Fruit fly (Drosophila melanogaster) whole organism, embryonic: ENCODE measurements around the gene Rad60.

ENCODE experiments used
- Antp ChIP-seq: fragments of 200-800 bp; sonication (Bioruptor generic); optimal IDR thresholded peaks from 3 replicates; lab custom pipeline; 2016; ENCODE audit warnings: missing biosample characterization, missing genetic modification characterization
- C15 ChIP-seq: fragments of 200-800 bp; sonication (Bioruptor generic); IDR thresholded peaks from 3 replicates; pipeline ENCODE4 v1.3.6; 2022; ENCODE audit warnings: missing biosample characterization, missing genetic modification characterization
- CG10147 ChIP-seq: fragments of 200-800 bp; sonication (Bioruptor generic); optimal IDR thresholded peaks from 2 replicates; lab custom pipeline; 2019; ENCODE audit warnings: missing biosample characterization, mild to moderate bottlenecking, missing genetic modification characterization, moderate library complexity
- CG10431 ChIP-seq: fragments of 200-800 bp; sonication (Bioruptor generic); optimal IDR thresholded peaks from 3 replicates; lab custom pipeline; 2018; ENCODE audit warnings: missing biosample characterization, mild to moderate bottlenecking, missing genetic modification characterization
- CG10565 ChIP-seq: fragments of 200-800 bp; sonication (Bioruptor generic); optimal IDR thresholded peaks from 3 replicates; lab custom pipeline; 2016; ENCODE audit warnings: missing biosample characterization, mild to moderate bottlenecking, missing genetic modification characterization
- CG11093 ChIP-seq: fragments of 200-800 bp; sonication (Bioruptor generic); IDR thresholded peaks from 3 replicates; pipeline ENCODE4 v1.3.6; 2022; ENCODE audit warnings: missing biosample characterization, missing genetic modification characterization
- CG12236 ChIP-seq: fragments of 200-800 bp; sonication (Bioruptor generic); optimal IDR thresholded peaks from 2 replicates; lab custom pipeline; 2016; ENCODE audit warnings: missing biosample characterization, missing genetic modification characterization
- CG12744 ChIP-seq: fragments of 200-800 bp; sonication (Bioruptor generic); optimal IDR thresholded peaks from 2 replicates; lab custom pipeline; 2016; ENCODE audit warnings: missing biosample characterization, missing genetic modification characterization
- CG13424 ChIP-seq: fragments of 200-800 bp; sonication (Bioruptor generic); optimal IDR thresholded peaks from 2 replicates; lab custom pipeline; 2019; ENCODE audit warnings: missing biosample characterization, mild to moderate bottlenecking, missing genetic modification characterization, moderate library complexity
- CG15073 ChIP-seq: fragments of 200-800 bp; sonication (Bioruptor generic); optimal IDR thresholded peaks from 2 replicates; lab custom pipeline; 2016; ENCODE audit warnings: missing biosample characterization, missing genetic modification characterization
- CG17186 ChIP-seq: fragments of 200-800 bp; sonication (Bioruptor generic); optimal IDR thresholded peaks from 3 replicates; lab custom pipeline; 2017; ENCODE audit warnings: missing biosample characterization, missing genetic modification reagents, missing genetic modification characterization
- CG31224 ChIP-seq: fragments of 200-800 bp; sonication (Bioruptor generic); IDR thresholded peaks from 2 replicates; pipeline ENCODE4 v1.3.6; 2022; ENCODE audit warnings: missing biosample characterization, missing genetic modification characterization
- CG32767 ChIP-seq: fragments of 200-800 bp; sonication (Bioruptor generic); IDR thresholded peaks from 2 replicates; pipeline ENCODE4 v1.3.6; 2022; ENCODE audit warnings: missing biosample characterization, missing genetic modification characterization
- CG33213 ChIP-seq: fragments of 200-800 bp; sonication (Bioruptor generic); optimal IDR thresholded peaks from 3 replicates; lab custom pipeline; 2016; ENCODE audit warnings: missing biosample characterization, missing genetic modification characterization
- CG3407 ChIP-seq: fragments of 200-800 bp; sonication (Bioruptor generic); optimal IDR thresholded peaks from 2 replicates; lab custom pipeline; 2018; ENCODE audit warnings: missing biosample characterization, mild to moderate bottlenecking, missing genetic modification characterization
- CG4730 ChIP-seq: fragments of 200-800 bp; sonication (Bioruptor generic); IDR thresholded peaks from 2 replicates; pipeline ENCODE4 v1.3.6; 2022; ENCODE audit warnings: missing biosample characterization, missing genetic modification characterization
- CG5180 ChIP-seq: fragments of 200-800 bp; sonication (Bioruptor generic); optimal IDR thresholded peaks from 3 replicates; lab custom pipeline; 2017; ENCODE audit warnings: missing biosample characterization, missing genetic modification characterization, mild to moderate bottlenecking, moderate library complexity, missing genetic modification reagents
- CG6813 ChIP-seq: fragments of 200-800 bp; sonication (Bioruptor generic); optimal IDR thresholded peaks from 2 replicates; lab custom pipeline; 2017; ENCODE audit warnings: missing biosample characterization, missing genetic modification characterization, mild to moderate bottlenecking, moderate library complexity, missing genetic modification reagents
- CG8281 ChIP-seq: fragments of 200-800 bp; sonication (Bioruptor generic); optimal IDR thresholded peaks from 2 replicates; lab custom pipeline; 2018; ENCODE audit warnings: missing biosample characterization, mild to moderate bottlenecking, missing genetic modification characterization, moderate library complexity
- CG8290 ChIP-seq, 3 experiments: fragments of 200-800 bp; sonication (Bioruptor generic); optimal IDR thresholded peaks; 2 replicates each; lab custom pipeline; 2016 to 2019; ENCODE audit warnings: missing biosample characterization in 3 of 3, missing genetic modification characterization in 3 of 3, mild to moderate bottlenecking in 2 of 3, moderate library complexity in 1 of 3
- CG8765 ChIP-seq: fragments of 200-800 bp; sonication (Bioruptor generic); IDR thresholded peaks from 2 replicates; pipeline ENCODE4 v1.3.6; 2022; ENCODE audit warnings: missing biosample characterization, missing genetic modification characterization
- CG9876 ChIP-seq: fragments of 200-800 bp; sonication (Bioruptor generic); optimal IDR thresholded peaks from 2 replicates; lab custom pipeline; 2016; ENCODE audit warnings: missing biosample characterization, missing genetic modification characterization
- Dfd ChIP-seq, 2 experiments: fragments of >200 bp; optimal IDR thresholded peaks; 2 replicates each; lab custom pipeline; 2017; ENCODE audit warnings: missing biosample characterization in 2 of 2, missing genetic modification characterization in 2 of 2
- Doc2 ChIP-seq: fragments of 200-800 bp; sonication (Bioruptor generic); IDR thresholded peaks from 2 replicates; pipeline ENCODE4 v1.3.6; 2022; ENCODE audit warnings: missing biosample characterization, missing genetic modification characterization
- E2f1 ChIP-seq: fragments of 200-800 bp; sonication (Bioruptor generic); IDR thresholded peaks from 2 replicates; pipeline ENCODE4 v1.3.6; 2022; ENCODE audit warnings: missing biosample characterization, missing genetic modification characterization
- ERR ChIP-seq: fragments of 200-800 bp; sonication (Bioruptor generic); optimal IDR thresholded peaks from 2 replicates; lab custom pipeline; 2016; ENCODE audit warnings: missing biosample characterization, missing genetic modification characterization
- Eip74EF ChIP-seq, 2 experiments: fragments of 200-800 bp in 1 of 2; fragments of >200 bp in 1 of 2; sonication (Bioruptor generic) in 1 of 2; optimal IDR thresholded peaks; 2 replicates each; lab custom pipeline; 2017 to 2019; ENCODE audit warnings: missing biosample characterization in 2 of 2, missing genetic modification characterization in 2 of 2, mild to moderate bottlenecking in 1 of 2, moderate library complexity in 1 of 2
- Fer2 ChIP-seq: fragments of 200-800 bp; sonication (Bioruptor generic); optimal IDR thresholded peaks from 2 replicates; lab custom pipeline; 2018; ENCODE audit warnings: missing biosample characterization, mild to moderate bottlenecking, missing genetic modification characterization, moderate library complexity
- Fer3 ChIP-seq: fragments of 200-800 bp; sonication (Bioruptor generic); optimal IDR thresholded peaks from 2 replicates; lab custom pipeline; 2018; ENCODE audit warnings: missing biosample characterization, mild to moderate bottlenecking, missing genetic modification characterization, moderate library complexity
- HLH3B ChIP-seq: fragments of 200-800 bp; sonication (Bioruptor generic); IDR thresholded peaks from 2 replicates; pipeline ENCODE4 v1.3.6; 2022; ENCODE audit warnings: missing biosample characterization, missing genetic modification characterization
- Lim3 ChIP-seq: fragments of 200-800 bp; sonication (Bioruptor generic); IDR thresholded peaks from 2 replicates; pipeline ENCODE4 v1.3.6; 2022; ENCODE audit warnings: missing biosample characterization, missing genetic modification characterization
- Lpt ChIP-seq: fragments of >200 bp; optimal IDR thresholded peaks from 2 replicates; lab custom pipeline; 2018; ENCODE audit warnings: missing biosample characterization, missing genetic modification characterization
- Nf-YA ChIP-seq: fragments of 200-800 bp; sonication (Bioruptor generic); IDR thresholded peaks from 2 replicates; pipeline ENCODE4 v1.3.6; 2022; ENCODE audit warnings: missing biosample characterization, missing genetic modification characterization
- Oaz ChIP-seq: fragments of 200-800 bp; sonication (Bioruptor generic); IDR thresholded peaks from 2 replicates; pipeline ENCODE4 v1.3.6; 2022; ENCODE audit warnings: missing biosample characterization, missing genetic modification characterization
- Rfx ChIP-seq: fragments of 200-800 bp; sonication (Bioruptor generic); IDR thresholded peaks from 2 replicates; pipeline ENCODE4 v1.3.6; 2022; ENCODE audit warnings: missing biosample characterization, missing genetic modification characterization
- Sox100B ChIP-seq: fragments of 200-800 bp; sonication (Bioruptor generic); optimal IDR thresholded peaks from 3 replicates; lab custom pipeline; 2018; ENCODE audit warnings: missing biosample characterization, mild to moderate bottlenecking, missing genetic modification characterization
- Ssrp ChIP-seq: fragments of 200-800 bp; sonication (Bioruptor generic); optimal IDR thresholded peaks from 2 replicates; lab custom pipeline; 2018; ENCODE audit warnings: missing biosample characterization, mild to moderate bottlenecking, missing genetic modification characterization, moderate library complexity
- Taf1 ChIP-seq: fragments of 200-800 bp; sonication (Bioruptor generic); IDR thresholded peaks from 2 replicates; pipeline ENCODE4 v1.3.6; 2022; ENCODE audit warnings: missing biosample characterization, missing genetic modification characterization
- Usf ChIP-seq: fragments of 200-800 bp; sonication (Bioruptor generic); optimal IDR thresholded peaks from 2 replicates; lab custom pipeline; 2017; ENCODE audit warnings: missing genotype, missing biosample characterization, missing genetic modification characterization
- ato ChIP-seq: fragments of 200-800 bp; sonication (Bioruptor generic); IDR thresholded peaks from 2 replicates; pipeline ENCODE4 v1.3.6; 2022; ENCODE audit warnings: missing biosample characterization, missing genetic modification characterization; ENCODE audit not compliant: partially characterized antibody
- bbx ChIP-seq: fragments of 200-800 bp; sonication (Bioruptor generic); IDR thresholded peaks from 2 replicates; pipeline ENCODE4 v1.3.6; 2022; ENCODE audit warnings: missing biosample characterization, missing genetic modification characterization; ENCODE audit not compliant: partially characterized antibody
- btn ChIP-seq: fragments of 200-800 bp; sonication (Bioruptor generic); optimal IDR thresholded peaks from 2 replicates; lab custom pipeline; 2016; ENCODE audit warnings: missing biosample characterization, missing genetic modification characterization
- crol ChIP-seq: fragments of 200-800 bp; sonication (Bioruptor generic); IDR thresholded peaks from 2 replicates; pipeline ENCODE4 v1.3.6; 2022; ENCODE audit warnings: missing biosample characterization, missing genetic modification characterization
- ems ChIP-seq: fragments of 200-800 bp; sonication (Bioruptor generic); optimal IDR thresholded peaks from 3 replicates; lab custom pipeline; 2016; ENCODE audit warnings: missing biosample characterization, missing genetic modification characterization
- jigr1 ChIP-seq: fragments of 200-800 bp; sonication (Bioruptor generic); IDR thresholded peaks from 3 replicates; pipeline ENCODE4 v1.3.6; 2022; ENCODE audit warnings: missing biosample characterization, missing genetic modification characterization
- lilli ChIP-seq: fragments of 200-800 bp; sonication (Bioruptor generic); optimal IDR thresholded peaks from 3 replicates; lab custom pipeline; 2016; ENCODE audit warnings: missing biosample characterization, missing genetic modification characterization
- lov ChIP-seq, 2 experiments: fragments of 200-800 bp in 1 of 2; fragments of >200 bp in 1 of 2; sonication (Bioruptor generic) in 1 of 2; IDR thresholded peaks in 1 of 2; optimal IDR thresholded peaks in 1 of 2; 2 replicates in 1 of 2; 3 replicates in 1 of 2; pipeline versions ENCODE4 v1.3.6 to Lab custom; 2017 to 2022; ENCODE audit warnings: missing biosample characterization in 1 of 2, missing genetic modification characterization in 1 of 2
- slbo ChIP-seq: fragments of 200-800 bp; sonication (Bioruptor generic); IDR thresholded peaks from 2 replicates; pipeline ENCODE4 v1.3.6; 2022; ENCODE audit warnings: missing biosample characterization, missing genetic modification characterization
- stc ChIP-seq: fragments of 200-800 bp; sonication (Bioruptor generic); IDR thresholded peaks from 2 replicates; pipeline ENCODE4 v1.3.6; 2022; ENCODE audit warnings: missing biosample characterization, missing genetic modification characterization
- tup ChIP-seq: fragments of 200-800 bp; sonication (Bioruptor generic); optimal IDR thresholded peaks from 2 replicates; lab custom pipeline; 2016; ENCODE audit warnings: missing biosample characterization, mild to moderate bottlenecking, missing genetic modification characterization, moderate library complexity

Gene Rad60

dm6 chr3R:23251256-23251655 is at the start of gene Rad60, which contains the start of gene EloA (continued):
- TF ChIP-seq Doc2 (GFP tag; lab: Robert Waterston, UW) (no peak), CG8765 (GFP tag; lab: Robert Waterston, UW) (peak; percentile 42), Lim3 (GFP tag; lab: Robert Waterston, UW) (no peak), CG10431 (GFP tag; lab: Kevin White, UChicago) (peak; percentile 50), CG11093 (0 out of 3 replicates have a peak, but pooled peaks have one; percentile 14), ems (GFP tag; lab: Kevin White, UChicago) (peak; percentile 83), Fer2 (tag; lab: Kevin White, UChicago) (peak; percentile 25), Oaz (GFP tag; lab: Robert Waterston, UW) (no peak), CG15073 (GFP tag; lab: Kevin White, UChicago) (no peak), CG12236 (GFP tag; lab: Kevin White, UChicago) (peak; percentile 64), ato (peak; percentile 64), CG6813 (GFP tag; lab: Kevin White, UChicago) (no peak), Ssrp (tag; lab: Kevin White, UChicago) (peak; percentile 24), CG8290 (GFP tag; optimal IDR thresholded peaks at IDR 0.05; lab: Kevin White, UChicago) (peak; percentile 87), CG8290 (tag; optimal IDR thresholded peaks at IDR 0.05; lab: Kevin White, UChicago) (peak; percentile 79 to 95), CG5180 (GFP tag; lab: Kevin White, UChicago) (no peak), CG9876 (GFP tag; lab: Kevin White, UChicago) (peak; percentile 60), CG3407 (GFP tag; lab: Kevin White, UChicago) (no peak), CG8281 (tag; lab: Kevin White, UChicago) (no peak), tup (GFP tag; lab: Kevin White, UChicago) (peak; percentile 62), btn (peak; percentile 60), CG10565 (GFP tag; lab: Kevin White, UChicago) (no peak), lov (optimal IDR thresholded peaks at IDR 0.05; lab: Kevin White, UChicago) (no peak), lov (GFP tag; IDR thresholded peaks at IDR 0.05; lab: Robert Waterston, UW) (0 out of 3 replicates have a peak, but pooled peaks have one; percentile 46), slbo (peak; percentile 80), HLH3B (GFP tag; lab: Robert Waterston, UW) (peak; percentile 52), ERR (GFP tag; lab: Kevin White, UChicago) (peak; percentile 86), Fer3 (tag; lab: Kevin White, UChicago) (peak; percentile 68), Taf1 (GFP tag; lab: Robert Waterston, UW) (0 out of 2 replicates have a peak, but pooled peaks have one; percentile 34), Lpt (GFP tag; lab: Kevin White, UChicago) (no peak), CG12744 (peak; percentile 75), stc (GFP tag; lab: Robert Waterston, UW) (no peak), crol (GFP tag; lab: Robert Waterston, UW) (no peak), CG10147 (GFP tag; lab: Kevin White, UChicago) (peak; percentile 44), CG17186 (GFP tag; lab: Kevin White, UChicago) (peak; percentile 83), lilli (peak; percentile 92), Antp (GFP tag; lab: Kevin White, UChicago) (peak; percentile 91), Nf-YA (GFP tag; lab: Robert Waterston, UW) (no peak), Sox100B (GFP tag; lab: Kevin White, UChicago) (peak; percentile 49), CG32767 (GFP tag; lab: Robert Waterston, UW) (peak; percentile 61; the same call in 1 of the 2 replicates), Eip74EF (GFP tag; optimal IDR thresholded peaks at IDR 0.05; lab: Kevin White, UChicago) (no peak), E2f1 (GFP tag; lab: Robert Waterston, UW) (peak; percentile 49; the same call in 1 of the 2 replicates), CG13424 (tag; lab: Kevin White, UChicago) (peak; percentile 66), Usf (GFP tag; lab: Kevin White, UChicago) (no peak), C15 (no peak), Rfx (GFP tag; lab: Robert Waterston, UW) (peak; percentile 83), bbx (GFP tag; lab: Robert Waterston, UW) (peak; percentile 72), CG33213 (peak; percentile 84), jigr1 (GFP tag; lab: Robert Waterston, UW) (no peak), Dfd (GFP tag; optimal IDR thresholded peaks at IDR 0.05; lab: Kevin White, UChicago) (no peak), CG31224 (GFP tag; lab: Robert Waterston, UW) (no peak; the same call in 1 of the 2 replicates), CG4730 (GFP tag; lab: Robert Waterston, UW) (peak; percentile 24; the same call in 1 of the 2 replicates)
